Fruit fly (Drosophila melanogaster): Measurements from ENCODE around the gene Or2a.

Or2a gene

dm6 chrX:2249763-2250162, 3.7 kb downstream of the Or2a start, which contains the start of gene crn (continued):
- no peak for TF ChIP-seq Fer1 (GFP tag; optimal IDR thresholded peaks at IDR 0.05)
- no peak for TF ChIP-seq CG11504 (tag; optimal IDR thresholded peaks at IDR 0.05)
- no peak for TF ChIP-seq CG10267 (tag; optimal IDR thresholded peaks at IDR 0.05)
- no peak for TF ChIP-seq oc (tag; optimal IDR thresholded peaks at IDR 0.05)
- no peak for TF ChIP-seq so (GFP tag; IDR thresholded peaks at IDR 0.05)
- TF ChIP-seq HLH4C (GFP tag; IDR thresholded peaks at IDR 0.05; ENCODE audit: partially characterized antibody) = peak; percentile 81
- TF ChIP-seq CG2678 (tag; optimal IDR thresholded peaks at IDR 0.05) = no peak
- TF ChIP-seq CG4282 (GFP tag; optimal IDR thresholded peaks at IDR 0.05) = no peak
- TF ChIP-seq CG12659 (GFP tag; optimal IDR thresholded peaks at IDR 0.05) = no peak
- no peak for TF ChIP-seq dmrt99B (tag; optimal IDR thresholded peaks at IDR 0.05)
- no peak for TF ChIP-seq Fer2 (tag; optimal IDR thresholded peaks at IDR 0.05)
- TF ChIP-seq CG13775 (GFP tag; optimal IDR thresholded peaks at IDR 0.05) = no peak
- TF ChIP-seq CG6791 (GFP tag; IDR thresholded peaks at IDR 0.05; ENCODE audit: partially characterized antibody) = peak; percentile 63; the same call in 1 of the 3 replicates
- TF ChIP-seq CG5953 (GFP tag; IDR thresholded peaks at IDR 0.05) = no peak

- TF ChIP-seq CG15696 (tag; optimal IDR thresholded peaks at IDR 0.05) (no peak), CG8765 (GFP tag; IDR thresholded peaks at IDR 0.05) (no peak), Aef1 (GFP tag; IDR thresholded peaks at IDR 0.05) (no peak), ewg (GFP tag; optimal IDR thresholded peaks at IDR 0.05) (no peak), CG14667 (GFP tag; IDR thresholded peaks at IDR 0.05) (no peak), sim (GFP tag; IDR thresholded peaks at IDR 0.05) (no peak), CG7928 (GFP tag; optimal IDR thresholded peaks at IDR 0.05) (no peak), CG1832 (GFP tag; optimal IDR thresholded peaks at IDR 0.05) (peak; percentile 44), pzg (GFP tag; optimal IDR thresholded peaks at IDR 0.05) (no peak), Opbp (GFP tag; IDR thresholded peaks at IDR 0.05; ENCODE audit: partially characterized antibody) (peak; percentile 51; the same call in 1 of the 3 replicates), CG31441 (GFP tag; IDR thresholded peaks at IDR 0.05) (no peak), CG11695 (GFP tag; IDR thresholded peaks at IDR 0.05) (no peak), Dek (tag; optimal IDR thresholded peaks at IDR 0.05) (no peak), CG2712 (tag; optimal IDR thresholded peaks at IDR 0.05) (no peak), eve (GFP tag; optimal IDR thresholded peaks at IDR 0.05) (no peak), MBD-R2 (GFP tag; IDR thresholded peaks at IDR 0.05) (0 out of 2 replicates have a peak, but pooled peaks have one; percentile 2), CG3163 (GFP tag; optimal IDR thresholded peaks at IDR 0.05) (no peak), Blimp-1 (GFP tag; optimal IDR thresholded peaks at IDR 0.05) (no peak), vnd (GFP tag; IDR thresholded peaks at IDR 0.05; ENCODE audit: partially characterized antibody) (peak; percentile 50; the same call in 2 of the 3 replicates), CG12744 (GFP tag; optimal IDR thresholded peaks at IDR 0.05) (no peak), seq (GFP tag; IDR thresholded peaks at IDR 0.05) (no peak), Rfx (GFP tag; IDR thresholded peaks at IDR 0.05) (no peak), PHDP (tag; optimal IDR thresholded peaks at IDR 0.05) (no peak), CG8478 (optimal IDR thresholded peaks at IDR 0.05) (no peak), CG13296 (GFP tag; optimal IDR thresholded peaks at IDR 0.05) (no peak), Bdp1 (GFP tag; optimal IDR thresholded peaks at IDR 0.05) (no peak), tna (GFP tag; IDR thresholded peaks at IDR 0.05; ENCODE audit: partially characterized antibody) (peak; percentile 41; the same call in 1 of the 2 replicates), CG3065 (GFP tag; optimal IDR thresholded peaks at IDR 0.05) (no peak), inv (GFP tag; IDR thresholded peaks at IDR 0.05; ENCODE audit: partially characterized antibody) (no peak), HLHmδ (GFP tag; optimal IDR thresholded peaks at IDR 0.05) (no peak), CG1792 (GFP tag; optimal IDR thresholded peaks at IDR 0.05) (no peak), C15 (GFP tag; IDR thresholded peaks at IDR 0.05) (no peak), CG17912 (GFP tag; optimal IDR thresholded peaks at IDR 0.05) (no peak), CG32772 (GFP tag; IDR thresholded peaks at IDR 0.05) (no peak), hbn (GFP tag; IDR thresholded peaks at IDR 0.05; ENCODE audit: partially characterized antibody) (no peak), wdn (GFP tag; IDR thresholded peaks at IDR 0.05) (no peak)
These were observed 5.7 kb downstream of the Or2a start, which contains the start of gene CG3191 for dm6 chrX:2251688-2252087. Gene CG3191 (minus strand): TSS chrX:2251993.
